Fruit fly (Drosophila melanogaster): ENCODE measurements around the gene CG13029.

Gene CG13029

dm6 chr3L:16844920-16845573 is 15.4 kb upstream of the CG13029 start, which contains the start of the genes kud and Zcchc7 (continued):
- TF ChIP-seq CG1621 (tag; optimal IDR thresholded peaks at IDR 0.05) (no peak), Eip75B (GFP tag; optimal IDR thresholded peaks at IDR 0.05) (no peak), Blimp-1 (GFP tag; optimal IDR thresholded peaks at IDR 0.05) (peak; percentile 49), ss (GFP tag; optimal IDR thresholded peaks at IDR 0.05) (no peak), lz (GFP tag; optimal IDR thresholded peaks at IDR 0.05) (peak; percentile 78), CG6792 (GFP tag; optimal IDR thresholded peaks at IDR 0.05) (peak; percentile 68)

dm6 chr3L:16845607-16846277 is 14.7 kb upstream of the CG13029 start, which contains the start of gene CG32161:
Gene CG32161, plus strand, starts transcription at chr3L:16846227.
- TF ChIP-seq Sox102F (GFP tag; optimal IDR thresholded peaks at IDR 0.05) = no peak
- no peak for TF ChIP-seq CG16779 (tag; optimal IDR thresholded peaks at IDR 0.05)
- no peak for TF ChIP-seq fd85E (GFP tag; optimal IDR thresholded peaks at IDR 0.05)
- TF ChIP-seq Met (GFP tag; optimal IDR thresholded peaks at IDR 0.05) = no peak
- no peak for TF ChIP-seq fd59A (GFP tag; optimal IDR thresholded peaks at IDR 0.05)
- TF ChIP-seq Eip75B (GFP tag; optimal IDR thresholded peaks at IDR 0.05) = no peak

DNA sequence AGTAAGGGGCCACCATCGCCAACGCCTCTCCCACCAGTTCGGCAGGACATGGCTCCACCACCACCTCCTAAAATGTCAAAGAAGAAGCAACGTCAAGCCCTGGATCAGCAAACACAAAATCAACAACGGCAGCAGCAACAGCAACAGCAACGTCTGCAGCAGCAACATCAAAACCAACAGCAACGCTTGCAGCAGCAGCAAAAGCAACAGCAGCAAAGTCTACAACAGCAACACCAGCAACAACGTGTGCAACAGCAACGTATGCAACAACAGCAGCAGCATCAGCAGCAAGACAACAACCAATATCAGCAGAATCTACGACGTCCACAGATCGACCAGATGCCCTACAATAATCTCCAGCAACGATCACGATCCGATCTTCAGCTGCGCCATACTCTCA is 8.9 kb upstream of the CG13029 start:
- no peak for TF ChIP-seq CG1621 (tag; optimal IDR thresholded peaks at IDR 0.05)
- no peak for TF ChIP-seq CG8119 (GFP tag; IDR thresholded peaks at IDR 0.05)
- TF ChIP-seq spab (GFP tag; optimal IDR thresholded peaks at IDR 0.05) = no peak
- TF ChIP-seq CG3032 (tag; optimal IDR thresholded peaks at IDR 0.05) = no peak
- TF ChIP-seq salr (GFP tag; optimal IDR thresholded peaks at IDR 0.05) = no peak
- TF ChIP-seq Hr38 (GFP tag; optimal IDR thresholded peaks at IDR 0.05) = no peak
- TF ChIP-seq CG16779 (tag; optimal IDR thresholded peaks at IDR 0.05) = no peak
- no peak for TF ChIP-seq Sox102F (GFP tag; optimal IDR thresholded peaks at IDR 0.05)
- TF ChIP-seq Lpt (GFP tag; optimal IDR thresholded peaks at IDR 0.05) = no peak
- no peak for TF ChIP-seq Sox15 (GFP tag; optimal IDR thresholded peaks at IDR 0.05)
- TF ChIP-seq Hr39 (GFP tag; optimal IDR thresholded peaks at IDR 0.05) = no peak
- TF ChIP-seq topi (GFP tag; optimal IDR thresholded peaks at IDR 0.05) = no peak
- TF ChIP-seq Eip75B (GFP tag; optimal IDR thresholded peaks at IDR 0.05) = no peak
- TF ChIP-seq Met (GFP tag; optimal IDR thresholded peaks at IDR 0.05) = no peak
- TF ChIP-seq Eip78C (GFP tag) = no peak

- TF ChIP-seq CG6276 (GFP tag; optimal IDR thresholded peaks at IDR 0.05) (peak; percentile 34), fd85E (GFP tag; optimal IDR thresholded peaks at IDR 0.05) (no peak), Hr4 (GFP tag; optimal IDR thresholded peaks at IDR 0.05) (peak; percentile 18), Hr39 (GFP tag; optimal IDR thresholded peaks at IDR 0.05) (no peak), Sox14 (GFP tag; optimal IDR thresholded peaks at IDR 0.05) (no peak), CG3032 (tag; optimal IDR thresholded peaks at IDR 0.05) (peak; percentile 8), CG4318 (GFP tag; optimal IDR thresholded peaks at IDR 0.05) (no peak), net (GFP tag; optimal IDR thresholded peaks at IDR 0.05) (peak; percentile 16), Eip93F (GFP tag; optimal IDR thresholded peaks at IDR 0.05) (peak; percentile 4), CG10631 (GFP tag; optimal IDR thresholded peaks at IDR 0.05) (no peak), CG11902 (GFP tag; optimal IDR thresholded peaks at IDR 0.05) (no peak), cyc (GFP tag; optimal IDR thresholded peaks at IDR 0.05) (no peak), Ets96B (tag; optimal IDR thresholded peaks at IDR 0.05) (no peak), esn (GFP tag; optimal IDR thresholded peaks at IDR 0.05) (peak; percentile 4), CG8319 (GFP tag; optimal IDR thresholded peaks at IDR 0.05) (no peak), CG31627 (GFP tag; optimal IDR thresholded peaks at IDR 0.05) (peak; percentile 2), CG10669 (GFP tag; optimal IDR thresholded peaks at IDR 0.05) (no peak), CG15336 (GFP tag; IDR thresholded peaks at IDR 0.05) (no peak; the same call in 1 of the 2 replicates), Lpt (GFP tag; optimal IDR thresholded peaks at IDR 0.05) (no peak), dsx (GFP tag; optimal IDR thresholded peaks at IDR 0.05; ENCODE audit: poor library complexity, severe bottlenecking) (no peak), CG8119 (GFP tag; IDR thresholded peaks at IDR 0.05) (0 out of 3 replicates have a peak, but pooled peaks have one; percentile 11), Hr38 (GFP tag; optimal IDR thresholded peaks at IDR 0.05) (no peak), CG9139 (GFP tag; optimal IDR thresholded peaks at IDR 0.05) (no peak), eg (GFP tag; IDR thresholded peaks at IDR 0.05) (0 out of 3 replicates have a peak, but pooled peaks have one; percentile 20), CG32006 (GFP tag; optimal IDR thresholded peaks at IDR 0.05) (peak; percentile 0)
Measured at dm6 chr3L:16853533-16854386, 6.7 kb upstream of the CG13029 start, which contains the start of gene sina. Gene sina, plus strand, starts transcription at chr3L:16853751.
